Fruit fly (Drosophila melanogaster): Measurements from ENCODE around the gene yem.

DNA sequence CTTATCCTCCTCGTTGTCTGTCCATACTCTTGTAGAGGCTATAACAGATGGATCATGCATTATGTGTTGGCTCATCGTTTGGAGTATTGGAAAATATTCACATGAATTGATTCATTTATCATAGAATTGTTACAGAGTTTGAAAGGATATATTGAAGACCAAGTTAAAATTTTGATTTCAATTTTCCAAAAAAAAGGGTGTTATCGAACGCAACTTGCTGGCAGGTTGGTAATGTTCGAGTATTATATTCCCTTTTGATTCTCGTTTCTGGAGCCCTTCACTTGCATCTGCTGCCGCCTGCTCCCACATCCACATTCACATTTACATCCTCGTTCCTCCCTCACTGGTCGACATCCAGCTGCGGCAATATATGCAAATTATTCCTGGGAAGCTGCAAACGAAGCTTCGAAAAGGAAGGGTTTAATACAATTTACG, 26.7 kb downstream of the yem start:
- TF ChIP-seq CG1620 (GFP tag; optimal IDR thresholded peaks at IDR 0.05) (no peak), cic (GFP tag; optimal IDR thresholded peaks at IDR 0.05) (no peak), tj (GFP tag; optimal IDR thresholded peaks at IDR 0.05) (no peak), Clk (GFP tag; optimal IDR thresholded peaks at IDR 0.05) (no peak), CG33017 (tag; optimal IDR thresholded peaks at IDR 0.05) (no peak), toe (GFP tag; optimal IDR thresholded peaks at IDR 0.05) (no peak), CG7045 (GFP tag; optimal IDR thresholded peaks at IDR 0.05) (no peak), CG14711 (tag; optimal IDR thresholded peaks at IDR 0.05) (no peak), Mnt (GFP tag; optimal IDR thresholded peaks at IDR 0.05) (no peak), kay (GFP tag; ENCODE audit: borderline replicate concordance) (no peak)
